Worm (Caenorhabditis elegans): Measurements from ENCODE around the gene asg-2.

Gene asg-2

DNA sequence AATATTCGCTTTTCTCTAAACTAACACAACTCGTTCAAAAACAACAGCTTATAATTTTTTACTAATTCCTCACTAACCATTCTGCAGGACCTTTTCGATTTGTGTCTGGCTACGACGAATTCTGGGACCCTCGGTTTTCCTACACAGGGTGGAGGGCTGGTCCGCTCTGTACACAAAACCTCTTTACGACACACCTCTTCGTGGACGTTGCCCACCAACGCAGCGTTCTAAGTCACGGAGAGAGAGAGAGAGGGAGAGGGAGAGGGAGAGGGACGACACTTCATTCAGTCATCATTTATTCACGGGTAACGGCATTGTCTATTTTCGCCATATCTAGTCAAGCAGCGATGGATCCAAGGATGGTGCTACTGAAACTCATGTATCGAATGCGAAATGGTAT lies 34.6 kb upstream of the asg-2 start, which contains the start of gene atg-2:
Gene atg-2, plus strand, starts transcription at position 301 of the 400 bp plus-strand sequence.
- TF ChIP-seq F57C9.4 (tag; optimal IDR thresholded peaks at IDR 0.05), result no peak
- no peak for TF ChIP-seq egl-44 (GFP tag; IDR thresholded peaks at IDR 0.05)
- no peak for TF ChIP-seq F52B5.7 (tag; optimal IDR thresholded peaks at IDR 0.05)
- no peak for TF ChIP-seq C17E4.6 (GFP tag; IDR thresholded peaks at IDR 0.05)
- TF ChIP-seq ZK185.1 (tag; optimal IDR thresholded peaks at IDR 0.05; ENCODE audit: poor library complexity, severe bottlenecking), result no peak
- no peak for TF ChIP-seq Y67H2A.10 (GFP tag; conservative IDR thresholded peaks at IDR 0.05)
- no peak for TF ChIP-seq rcor-1 (GFP tag; IDR thresholded peaks at IDR 0.05)
- no peak for TF ChIP-seq ztf-28 (GFP tag; IDR thresholded peaks at IDR 0.05)
- no peak for TF ChIP-seq egl-18 (GFP tag; IDR thresholded peaks at IDR 0.05)
- TF ChIP-seq akir-1 (GFP tag; optimal IDR thresholded peaks at IDR 0.05), result no peak
- TF ChIP-seq aptf-3 (GFP tag; IDR thresholded peaks at IDR 0.05), result no peak

DNA sequence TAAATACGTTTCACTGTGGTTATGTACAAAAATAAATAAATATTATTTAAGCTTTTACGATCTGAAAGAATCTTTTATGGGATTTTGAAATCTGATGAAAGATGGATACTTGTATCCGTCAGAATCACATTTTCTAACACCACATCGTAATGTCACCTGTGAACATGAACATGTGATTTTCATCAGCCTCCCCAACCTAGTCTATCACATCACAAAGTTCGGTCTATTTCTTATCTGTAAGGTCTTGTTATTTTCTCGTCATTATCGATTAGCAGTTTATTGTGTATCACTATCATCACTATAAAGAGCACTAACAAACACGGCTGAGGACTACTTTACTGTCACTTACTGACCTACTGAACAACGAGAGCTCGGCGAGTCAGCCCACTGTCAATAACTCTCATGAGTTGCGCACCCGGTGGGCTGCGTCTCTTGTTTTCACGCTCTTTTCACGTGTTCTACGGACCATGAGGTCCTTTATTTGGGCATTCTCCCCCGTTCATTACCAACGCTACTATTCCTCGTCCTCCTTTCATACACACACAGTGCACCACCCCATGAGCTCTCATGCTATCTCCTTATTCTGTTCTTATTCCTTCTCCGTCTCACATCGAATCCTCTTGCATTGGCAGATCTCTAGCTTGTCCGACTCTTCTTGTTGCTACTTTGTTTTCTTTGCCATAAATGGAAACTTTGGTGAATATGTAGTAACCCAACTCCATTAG lies 33.8 kb upstream of the asg-2 start:
- TF ChIP-seq B0336.3 (GFP tag; IDR thresholded peaks at IDR 0.05) (no peak), him-1 (tag; optimal IDR thresholded peaks at IDR 0.05) (no peak), F23B12.7 (tag; optimal IDR thresholded peaks at IDR 0.05; ENCODE audit: insufficient read depth) (no peak), rcor-1 (GFP tag; IDR thresholded peaks at IDR 0.05) (no peak), F57A8.1 (GFP tag; optimal IDR thresholded peaks at IDR 0.05) (no peak), akir-1 (GFP tag; optimal IDR thresholded peaks at IDR 0.05) (no peak), nhr-80 (tag; optimal IDR thresholded peaks at IDR 0.05) (peak; percentile 52), ama-1 (optimal IDR thresholded peaks at IDR 0.05) (no peak), ama-1 (GFP tag; optimal IDR thresholded peaks at IDR 0.05) (no peak), rec-8 (tag; optimal IDR thresholded peaks at IDR 0.05) (no peak), lir-1 (GFP tag; conservative IDR thresholded peaks at IDR 0.05) (no peak), ets-4 (GFP tag; optimal IDR thresholded peaks at IDR 0.05) (no peak), mxl-1 (tag; optimal IDR thresholded peaks at IDR 0.05) (no peak), atf-7 (tag; optimal IDR thresholded peaks at IDR 0.05) (peak; percentile 1), tbx-9 (tag; optimal IDR thresholded peaks at IDR 0.05; ENCODE audit: borderline replicate concordance) (no peak), F57C9.4 (tag; optimal IDR thresholded peaks at IDR 0.05) (no peak), ceh-40 (GFP tag; IDR thresholded peaks at IDR 0.05) (no peak), egrh-3 (GFP tag; IDR thresholded peaks at IDR 0.05) (no peak), nfya-1 (tag; optimal IDR thresholded peaks at IDR 0.05; ENCODE audit: borderline replicate concordance, insufficient read depth) (no peak), hrde-1 (tag; optimal IDR thresholded peaks at IDR 0.05; ENCODE audit: borderline replicate concordance) (no peak), hmg-1.2 (GFP tag; IDR thresholded peaks at IDR 0.05) (no peak), hmg-20 (GFP tag; IDR thresholded peaks at IDR 0.05) (no peak), F55B11.4 (tag; optimal IDR thresholded peaks at IDR 0.05; ENCODE audit: borderline replicate concordance, insufficient read depth) (no peak), B0261.1 (tag; optimal IDR thresholded peaks at IDR 0.05) (no peak), lin-35 (GFP tag; optimal IDR thresholded peaks at IDR 0.05) (peak in 1 of 3 experiments; percentile 6), fkh-3 (tag; optimal IDR thresholded peaks at IDR 0.05) (no peak), attf-3 (GFP tag; conservative IDR thresholded peaks at IDR 0.05) (no peak), T26A5.8 (tag; optimal IDR thresholded peaks at IDR 0.05) (no peak), cebp-1 (GFP tag; IDR thresholded peaks at IDR 0.05) (no peak), cebp-1 (tag; optimal IDR thresholded peaks at IDR 0.05) (peak; percentile 29), sptf-2 (GFP tag; optimal IDR thresholded peaks at IDR 0.05) (no peak), let-607 (tag; optimal IDR thresholded peaks at IDR 0.05) (peak in 1 of 2 experiments; percentile 25), ztf-18 (tag; optimal IDR thresholded peaks at IDR 0.05) (no peak), C06A6.2 (GFP tag; conservative IDR thresholded peaks at IDR 0.05) (no peak), C17E4.6 (GFP tag; IDR thresholded peaks at IDR 0.05) (no peak), efl-1 (GFP tag; optimal IDR thresholded peaks at IDR 0.05) (no peak), Y67H2A.10 (GFP tag; conservative IDR thresholded peaks at IDR 0.05) (no peak), F37B4.10 (GFP tag; IDR thresholded peaks at IDR 0.05) (no peak), ztf-28 (GFP tag; IDR thresholded peaks at IDR 0.05) (no peak)

All from whole organism, young adult.